Fruit fly (Drosophila melanogaster) whole organism, embryonic: ENCODE results near the gene tai.
A peak's percentile ranks its signal among the peaks of the same experiment; 100 is the strongest.

ENCODE experiments used
- Abd-B ChIP-seq: fragments of 200-800 bp; sonication (Bioruptor generic); optimal IDR thresholded peaks from 2 replicates; lab custom pipeline; 2018; ENCODE audit warnings: missing biosample characterization, mild to moderate bottlenecking, missing genetic modification characterization, moderate library complexity
- CG10147 ChIP-seq: fragments of 200-800 bp; sonication (Bioruptor generic); optimal IDR thresholded peaks from 2 replicates; lab custom pipeline; 2019; ENCODE audit warnings: missing biosample characterization, mild to moderate bottlenecking, missing genetic modification characterization, moderate library complexity
- CG10959 ChIP-seq: fragments of 200-800 bp; sonication (Bioruptor generic); IDR thresholded peaks from 2 replicates; pipeline ENCODE4 v1.3.6; 2022; ENCODE audit warnings: missing biosample characterization, missing genetic modification characterization
- CG11093 ChIP-seq: fragments of 200-800 bp; sonication (Bioruptor generic); IDR thresholded peaks from 3 replicates; pipeline ENCODE4 v1.3.6; 2022; ENCODE audit warnings: missing biosample characterization, missing genetic modification characterization
- CG15601 ChIP-seq: fragments of 200-800 bp; sonication (Bioruptor generic); optimal IDR thresholded peaks from 3 replicates; lab custom pipeline; 2019; ENCODE audit warnings: missing biosample characterization, mild to moderate bottlenecking, missing genetic modification characterization, moderate library complexity
- CG15696 ChIP-seq: fragments of 200-800 bp; sonication (Bioruptor generic); optimal IDR thresholded peaks from 2 replicates; lab custom pipeline; 2019; ENCODE audit warnings: missing biosample characterization, mild to moderate bottlenecking, missing genetic modification characterization, moderate library complexity
- CG17328 ChIP-seq: fragments of 200-800 bp; sonication (Bioruptor generic); IDR thresholded peaks from 2 replicates; pipeline ENCODE4 v1.3.6; 2022; ENCODE audit warnings: missing biosample characterization, missing genetic modification characterization
- CG17802 ChIP-seq: fragments of 200-800 bp; sonication (Bioruptor generic); optimal IDR thresholded peaks from 2 replicates; lab custom pipeline; 2018; ENCODE audit warnings: missing biosample characterization, mild to moderate bottlenecking, missing genetic modification characterization, moderate library complexity
- CG1792 ChIP-seq: fragments of 200-800 bp; sonication (Bioruptor generic); optimal IDR thresholded peaks from 2 replicates; lab custom pipeline; 2016; ENCODE audit warnings: missing biosample characterization, missing genetic modification characterization
- CG18619 ChIP-seq: fragments of 200-800 bp; sonication (Bioruptor generic); optimal IDR thresholded peaks from 3 replicates; lab custom pipeline; 2017; ENCODE audit warnings: missing biosample characterization, mild to moderate bottlenecking, missing genetic modification characterization
- CG2116 ChIP-seq: fragments of 200-800 bp; sonication (Bioruptor generic); optimal IDR thresholded peaks from 3 replicates; lab custom pipeline; 2018; ENCODE audit warnings: missing biosample characterization, mild to moderate bottlenecking, missing genetic modification characterization
- CG31224 ChIP-seq: fragments of 200-800 bp; sonication (Bioruptor generic); IDR thresholded peaks from 2 replicates; pipeline ENCODE4 v1.3.6; 2022; ENCODE audit warnings: missing biosample characterization, missing genetic modification characterization
- CG31365 ChIP-seq: fragments of 200-800 bp; sonication (Bioruptor generic); optimal IDR thresholded peaks from 2 replicates; lab custom pipeline; 2018; ENCODE audit warnings: missing biosample characterization, mild to moderate bottlenecking, missing genetic modification characterization
- CG6683 ChIP-seq: fragments of 200-800 bp; sonication (Bioruptor generic); optimal IDR thresholded peaks from 2 replicates; lab custom pipeline; 2017; ENCODE audit warnings: missing biosample characterization, mild to moderate bottlenecking, missing genetic modification characterization, missing genetic modification reagents
- CG7271 ChIP-seq: fragments of 200-800 bp; sonication (Bioruptor generic); optimal IDR thresholded peaks from 2 replicates; lab custom pipeline; 2018; ENCODE audit warnings: missing biosample characterization, mild to moderate bottlenecking, missing genetic modification characterization, moderate library complexity
- CG7372 ChIP-seq: fragments of 200-800 bp; sonication (Bioruptor generic); IDR thresholded peaks from 2 replicates; pipeline ENCODE4 v1.3.6; 2022; ENCODE audit warnings: missing biosample characterization, missing genetic modification characterization
- CG7556 ChIP-seq: fragments of 200-800 bp; sonication (Bioruptor generic); optimal IDR thresholded peaks from 2 replicates; lab custom pipeline; 2017; ENCODE audit warnings: missing biosample characterization, mild to moderate bottlenecking, missing genetic modification characterization
- CG7839 ChIP-seq: fragments of 200-800 bp; sonication (Bioruptor generic); optimal IDR thresholded peaks from 3 replicates; lab custom pipeline; 2018; ENCODE audit warnings: missing biosample characterization, mild to moderate bottlenecking, missing genetic modification characterization, moderate library complexity
- CkIIα-i1 ChIP-seq: fragments of 200-800 bp; sonication (Bioruptor generic); IDR thresholded peaks from 2 replicates; pipeline ENCODE4 v1.3.6; 2022; ENCODE audit warnings: missing biosample characterization, missing genetic modification characterization
- CoRest ChIP-seq: fragments of 200-800 bp; sonication (Bioruptor generic); optimal IDR thresholded peaks from 3 replicates; lab custom pipeline; 2018; ENCODE audit warnings: missing biosample characterization, mild to moderate bottlenecking, missing genetic modification characterization, moderate library complexity
- D19B ChIP-seq: fragments of 200-800 bp; sonication (Bioruptor generic); optimal IDR thresholded peaks from 2 replicates; lab custom pipeline; 2017; ENCODE audit warnings: missing biosample characterization, mild to moderate bottlenecking, missing genetic modification characterization
- Dfd ChIP-seq, 2 experiments: fragments of >200 bp; optimal IDR thresholded peaks; 2 replicates each; lab custom pipeline; 2017; ENCODE audit warnings: missing biosample characterization in 2 of 2, missing genetic modification characterization in 2 of 2
- Dip2 ChIP-seq: fragments of 200-800 bp; sonication (Bioruptor generic); IDR thresholded peaks from 2 replicates; pipeline ENCODE4 v1.3.6; 2022; ENCODE audit warnings: missing biosample characterization, missing genetic modification characterization
- ERR ChIP-seq: fragments of 200-800 bp; sonication (Bioruptor generic); optimal IDR thresholded peaks from 2 replicates; lab custom pipeline; 2016; ENCODE audit warnings: missing biosample characterization, missing genetic modification characterization
- H15 ChIP-seq: fragments of 200-800 bp; sonication (Bioruptor generic); IDR thresholded peaks from 3 replicates; pipeline ENCODE4 v1.3.6; 2022; ENCODE audit warnings: missing biosample characterization, missing genetic modification characterization
- Med ChIP-seq: fragments of 200-800 bp; sonication (Bioruptor generic); peaks from one replicate; lab custom pipeline; 2016; ENCODE audit warnings: missing biosample characterization, missing genetic modification characterization, mild to moderate bottlenecking, inconsistent platforms, moderate library complexity
- NK7.1 ChIP-seq: fragments of 200-800 bp; sonication (Bioruptor generic); optimal IDR thresholded peaks from 3 replicates; lab custom pipeline; 2016; ENCODE audit warnings: missing biosample characterization, missing genetic modification characterization
- NfI ChIP-seq: fragments of 200-800 bp; sonication (Bioruptor generic); optimal IDR thresholded peaks from 3 replicates; lab custom pipeline; 2018; ENCODE audit warnings: missing biosample characterization, mild to moderate bottlenecking, missing genetic modification characterization, moderate library complexity
- Pdp1 ChIP-seq, 2 experiments: fragments of 200-800 bp; sonication (Bioruptor generic); optimal IDR thresholded peaks; 3 replicates each; lab custom pipeline; 2016; ENCODE audit warnings: missing biosample characterization in 2 of 2, missing genetic modification characterization in 2 of 2, mild to moderate bottlenecking in 1 of 2, moderate library complexity in 1 of 2
- Sry-β ChIP-seq: fragments of 200-800 bp; sonication (Bioruptor generic); optimal IDR thresholded peaks from 2 replicates; lab custom pipeline; 2018; ENCODE audit warnings: missing biosample characterization, mild to moderate bottlenecking, missing genetic modification characterization, moderate library complexity
- Stat92E ChIP-seq, 3 experiments: fragments of >200 bp in 2 of 3; fragments of 200-800 bp in 1 of 3; sonication (Bioruptor generic) in 1 of 3; optimal IDR thresholded peaks; 2 replicates each; lab custom pipeline; 2017 to 2019; ENCODE audit warnings: missing biosample characterization in 3 of 3, missing genetic modification characterization in 3 of 3, mild to moderate bottlenecking in 1 of 3, moderate library complexity in 1 of 3
- chif ChIP-seq, 2 experiments: fragments of 200-800 bp; sonication (Bioruptor generic); optimal IDR thresholded peaks; 3 replicates each; lab custom pipeline; 2016; ENCODE audit warnings: missing biosample characterization in 2 of 2, missing genetic modification characterization in 2 of 2
- crol ChIP-seq: fragments of 200-800 bp; sonication (Bioruptor generic); IDR thresholded peaks from 2 replicates; pipeline ENCODE4 v1.3.6; 2022; ENCODE audit warnings: missing biosample characterization, missing genetic modification characterization
- da ChIP-seq: fragments of 200-800 bp; sonication (Bioruptor generic); optimal IDR thresholded peaks from 2 replicates; lab custom pipeline; 2016; ENCODE audit warnings: missing biosample characterization, missing genetic modification characterization
- danr ChIP-seq: fragments of 200-800 bp; sonication (Bioruptor generic); IDR thresholded peaks from 2 replicates; pipeline ENCODE4 v1.3.6; 2022; ENCODE audit warnings: missing biosample characterization, missing genetic modification characterization
- dysf ChIP-seq: fragments of 200-800 bp; sonication (Bioruptor generic); IDR thresholded peaks from 3 replicates; pipeline ENCODE4 v1.3.6; 2022; ENCODE audit warnings: missing biosample characterization, missing genetic modification characterization
- en ChIP-seq: fragments of 200-800 bp; sonication (Bioruptor generic); optimal IDR thresholded peaks from 2 replicates; lab custom pipeline; 2016; ENCODE audit warnings: missing biosample characterization, missing genetic modification characterization
- ewg ChIP-seq: fragments of 200-800 bp; sonication (Bioruptor generic); optimal IDR thresholded peaks from 3 replicates; lab custom pipeline; 2017; ENCODE audit warnings: mild to moderate bottlenecking, missing biosample characterization, missing genetic modification reagents, missing genetic modification characterization
- fru ChIP-seq: fragments of >200 bp; optimal IDR thresholded peaks from 2 replicates; lab custom pipeline; 2017
- grau ChIP-seq: fragments of 200-800 bp; optimal IDR thresholded peaks from 3 replicates; lab custom pipeline; 2019; ENCODE audit warnings: missing biosample characterization, mild to moderate bottlenecking, missing genetic modification characterization, moderate library complexity
- insv ChIP-seq, 2 experiments: fragments of 200-800 bp; sonication (Bioruptor generic); optimal IDR thresholded peaks; 3 replicates each; lab custom pipeline; 2016 to 2018; ENCODE audit warnings: missing biosample characterization in 2 of 2, missing genetic modification characterization in 2 of 2
- mirr ChIP-seq: fragments of 200-800 bp; sonication (Bioruptor generic); optimal IDR thresholded peaks from 3 replicates; lab custom pipeline; 2018; ENCODE audit warnings: missing biosample characterization, mild to moderate bottlenecking, missing genetic modification characterization
- nmo ChIP-seq: fragments of 200-800 bp; sonication (Bioruptor generic); optimal IDR thresholded peaks from 2 replicates; lab custom pipeline; 2018; ENCODE audit warnings: missing biosample characterization, mild to moderate bottlenecking, missing genetic modification characterization, moderate library complexity
- onecut ChIP-seq: fragments of 200-800 bp; sonication (Bioruptor generic); IDR thresholded peaks from 2 replicates; pipeline ENCODE4 v1.3.6; 2022; ENCODE audit warnings: missing biosample characterization, missing genetic modification characterization
- pfk ChIP-seq: fragments of 200-800 bp; sonication (Bioruptor generic); optimal IDR thresholded peaks from 2 replicates; lab custom pipeline; 2018; ENCODE audit warnings: missing biosample characterization, mild to moderate bottlenecking, missing genetic modification characterization, moderate library complexity
- sim ChIP-seq: fragments of 200-800 bp; sonication (Bioruptor generic); IDR thresholded peaks from 2 replicates; pipeline ENCODE4 v1.3.6; 2022; ENCODE audit warnings: missing biosample characterization, missing genetic modification characterization
- ssp ChIP-seq: fragments of 200-800 bp; sonication (Bioruptor generic); IDR thresholded peaks from 2 replicates; pipeline ENCODE4 v1.3.6; 2022; ENCODE audit warnings: missing biosample characterization, missing genetic modification characterization
- stc ChIP-seq: fragments of 200-800 bp; sonication (Bioruptor generic); IDR thresholded peaks from 2 replicates; pipeline ENCODE4 v1.3.6; 2022; ENCODE audit warnings: missing biosample characterization, missing genetic modification characterization
- tna ChIP-seq: fragments of 200-800 bp; sonication (Bioruptor generic); IDR thresholded peaks from 2 replicates; pipeline ENCODE4 v1.3.6; 2022; ENCODE audit warnings: missing biosample characterization, missing genetic modification characterization; ENCODE audit not compliant: partially characterized antibody
- vvl ChIP-seq: fragments of 200-800 bp; sonication (Bioruptor generic); IDR thresholded peaks from 2 replicates; pipeline ENCODE4 v1.3.6; 2022; ENCODE audit warnings: missing biosample characterization, missing genetic modification characterization
- yki ChIP-seq: fragments of >200 bp; optimal IDR thresholded peaks from 3 replicates; lab custom pipeline; 2018
- zfh2 ChIP-seq: fragments of 200-800 bp; sonication (Bioruptor generic); optimal IDR thresholded peaks from 2 replicates; lab custom pipeline; 2016; ENCODE audit warnings: missing biosample characterization, missing genetic modification characterization

Gene tai

dm6 chr2L:9205133-9205615 is 38.6 kb downstream of the tai start (continued):
- TF ChIP-seq CG17328 (GFP tag; lab: Robert Waterston, UW) (no peak), crol (GFP tag; lab: Robert Waterston, UW) (no peak), Stat92E (GFP tag; optimal IDR thresholded peaks at IDR 0.05; lab: Kevin White, UChicago) (no peak), Abd-B (GFP tag; lab: Kevin White, UChicago) (no peak), H15 (GFP tag; lab: Robert Waterston, UW) (no peak), CG15696 (tag; lab: Kevin White, UChicago) (no peak), NfI (GFP tag; lab: Kevin White, UChicago) (no peak), yki (peak; percentile 15), CkIIα-i1 (no peak), danr (GFP tag; lab: Robert Waterston, UW) (no peak), CG2116 (GFP tag; lab: Kevin White, UChicago) (no peak), fru (no peak), CG31224 (GFP tag; lab: Robert Waterston, UW) (no peak), CG17802 (no peak), zfh2 (GFP tag; lab: Kevin White, UChicago) (no peak), insv (GFP tag; optimal IDR thresholded peaks at IDR 0.05; lab: Kevin White, UChicago) (peak in 1 of 2 experiments; percentile 16), ERR (GFP tag; lab: Kevin White, UChicago) (no peak), CG1792 (no peak), CG7839 (tag; lab: Kevin White, UChicago) (no peak), CG10959 (GFP tag; lab: Robert Waterston, UW) (no peak), CoRest (tag; lab: Kevin White, UChicago) (no peak), CG6683 (GFP tag; lab: Kevin White, UChicago) (no peak), en (GFP tag; lab: Kevin White, UChicago) (no peak), CG31365 (tag; lab: Kevin White, UChicago) (no peak), chif (GFP tag; optimal IDR thresholded peaks at IDR 0.05; lab: Kevin White, UChicago) (no peak), Pdp1 (GFP tag; optimal IDR thresholded peaks at IDR 0.05; lab: Kevin White, UChicago) (peak in 1 of 2 experiments; percentile 74), nmo (GFP tag; lab: Kevin White, UChicago) (no peak), da (GFP tag; lab: Kevin White, UChicago) (no peak), grau (tag; lab: Kevin White, UChicago) (no peak), tna (no peak), CG11093 (GFP tag; lab: Robert Waterston, UW) (no peak), ssp (GFP tag; lab: Robert Waterston, UW) (no peak), dysf (no peak; the same call in 2 of the 3 replicates), CG7556 (GFP tag; lab: Kevin White, UChicago) (no peak), CG10147 (peak; percentile 85), D19B (GFP tag; lab: Kevin White, UChicago) (no peak), NK7.1 (GFP tag; lab: Kevin White, UChicago) (no peak), stc (peak; percentile 33; the same call in 1 of the 2 replicates), CG15601 (tag; lab: Kevin White, UChicago) (peak; percentile 27), Dfd (GFP tag; optimal IDR thresholded peaks at IDR 0.05; lab: Kevin White, UChicago) (no peak), pfk (peak; percentile 99), CG7372 (no peak), sim (GFP tag; lab: Robert Waterston, UW) (no peak), Med (GFP tag; lab: Kevin White, UChicago) (peak; percentile 83), Dip2 (GFP tag; lab: Robert Waterston, UW) (no peak), Sry-β (no peak), CG18619 (GFP tag; lab: Kevin White, UChicago) (no peak), mirr (peak; percentile 64), onecut (GFP tag; lab: Robert Waterston, UW) (peak; percentile 77), CG7271 (tag; lab: Kevin White, UChicago) (no peak), ewg (GFP tag; lab: Kevin White, UChicago) (no peak), vvl (GFP tag; lab: Robert Waterston, UW) (peak; percentile 81; the same call in 1 of the 2 replicates)
